Fruit fly (Drosophila melanogaster) whole organism, embryonic: ENCODE results near the gene Ir87a.

Experiments
- BtbVII ChIP-seq: fragments of 200-800 bp; sonication (Bioruptor generic); optimal IDR thresholded peaks from 3 replicates; lab custom pipeline; 2017; ENCODE audit warnings: missing biosample characterization, mild to moderate bottlenecking, missing genetic modification characterization
- Bteb2 ChIP-seq: fragments of 200-800 bp; sonication (Bioruptor generic); optimal IDR thresholded peaks from 2 replicates; lab custom pipeline; 2016; ENCODE audit warnings: missing biosample characterization, missing genetic modification characterization
- CG10267 ChIP-seq: fragments of 200-800 bp; sonication (Bioruptor generic); optimal IDR thresholded peaks from 2 replicates; lab custom pipeline; 2018; ENCODE audit warnings: missing biosample characterization, mild to moderate bottlenecking, missing genetic modification characterization, moderate library complexity
- CG10366 ChIP-seq: fragments of 200-800 bp; sonication (Bioruptor generic); IDR thresholded peaks from 2 replicates; pipeline ENCODE4 v1.3.6; 2022; ENCODE audit warnings: missing biosample characterization, missing genetic modification characterization
- CG10431 ChIP-seq: fragments of 200-800 bp; sonication (Bioruptor generic); optimal IDR thresholded peaks from 3 replicates; lab custom pipeline; 2018; ENCODE audit warnings: missing biosample characterization, mild to moderate bottlenecking, missing genetic modification characterization
- CG11504 ChIP-seq: fragments of 200-800 bp; sonication (Bioruptor generic); optimal IDR thresholded peaks from 3 replicates; lab custom pipeline; 2019; ENCODE audit warnings: missing biosample characterization, mild to moderate bottlenecking, missing genetic modification characterization, moderate library complexity
- CG12391 ChIP-seq: fragments of 200-800 bp; sonication (Bioruptor generic); optimal IDR thresholded peaks from 3 replicates; lab custom pipeline; 2018; ENCODE audit warnings: missing biosample characterization, mild to moderate bottlenecking, missing genetic modification characterization, moderate library complexity
- CG15601 ChIP-seq: fragments of 200-800 bp; sonication (Bioruptor generic); optimal IDR thresholded peaks from 3 replicates; lab custom pipeline; 2019; ENCODE audit warnings: missing biosample characterization, mild to moderate bottlenecking, missing genetic modification characterization, moderate library complexity
- CG15696 ChIP-seq: fragments of 200-800 bp; sonication (Bioruptor generic); optimal IDR thresholded peaks from 2 replicates; lab custom pipeline; 2019; ENCODE audit warnings: missing biosample characterization, mild to moderate bottlenecking, missing genetic modification characterization, moderate library complexity
- CG2129 ChIP-seq: fragments of 200-800 bp; sonication (Bioruptor generic); IDR thresholded peaks from 2 replicates; pipeline ENCODE4 v1.3.6; 2022; ENCODE audit warnings: missing biosample characterization, missing genetic modification characterization; ENCODE audit not compliant: partially characterized antibody
- CG2202 ChIP-seq: fragments of 200-800 bp; sonication (Bioruptor generic); optimal IDR thresholded peaks from 2 replicates; lab custom pipeline; 2018; ENCODE audit warnings: missing biosample characterization, mild to moderate bottlenecking, missing genetic modification characterization
- CG6254 ChIP-seq: fragments of 200-800 bp; sonication (Bioruptor generic); optimal IDR thresholded peaks from 3 replicates; lab custom pipeline; 2017; ENCODE audit warnings: mild to moderate bottlenecking, missing biosample characterization, missing genetic modification reagents, missing genetic modification characterization
- CG7745 ChIP-seq: fragments of 200-800 bp; sonication (Bioruptor generic); optimal IDR thresholded peaks from 2 replicates; lab custom pipeline; 2018; ENCODE audit warnings: missing biosample characterization, mild to moderate bottlenecking, missing genetic modification characterization, moderate library complexity
- CG7839 ChIP-seq: fragments of 200-800 bp; sonication (Bioruptor generic); optimal IDR thresholded peaks from 3 replicates; lab custom pipeline; 2018; ENCODE audit warnings: missing biosample characterization, mild to moderate bottlenecking, missing genetic modification characterization, moderate library complexity
- CG8089 ChIP-seq: fragments of 200-800 bp; sonication (Bioruptor generic); optimal IDR thresholded peaks from 3 replicates; lab custom pipeline; 2016; ENCODE audit warnings: missing biosample characterization, missing genetic modification characterization
- CG8924 ChIP-seq: fragments of 200-800 bp; optimal IDR thresholded peaks from 3 replicates; lab custom pipeline; 2019; ENCODE audit warnings: missing biosample characterization, mild to moderate bottlenecking, missing genetic modification characterization, moderate library complexity
- CG9727 ChIP-seq: fragments of 200-800 bp; sonication (Bioruptor generic); optimal IDR thresholded peaks from 3 replicates; lab custom pipeline; 2017; ENCODE audit warnings: missing biosample characterization, mild to moderate bottlenecking, missing genetic modification characterization
- CG9797 ChIP-seq: fragments of 200-800 bp; sonication (Bioruptor generic); optimal IDR thresholded peaks from 3 replicates; lab custom pipeline; 2018; ENCODE audit warnings: missing biosample characterization, mild to moderate bottlenecking, missing genetic modification characterization
- CoRest ChIP-seq: fragments of 200-800 bp; sonication (Bioruptor generic); optimal IDR thresholded peaks from 3 replicates; lab custom pipeline; 2018; ENCODE audit warnings: missing biosample characterization, mild to moderate bottlenecking, missing genetic modification characterization, moderate library complexity
- D ChIP-seq, 2 experiments: fragments of 200-800 bp in 1 of 2; fragments of >200 bp in 1 of 2; sonication (Bioruptor generic) in 1 of 2; optimal IDR thresholded peaks; 2 replicates in 1 of 2; 3 replicates in 1 of 2; lab custom pipeline; 2017; ENCODE audit warnings: mild to moderate bottlenecking in 1 of 2, missing biosample characterization in 1 of 2, missing genetic modification characterization in 1 of 2, missing genetic modification reagents in 1 of 2
- Dad ChIP-seq: fragments of 200-800 bp; sonication (Bioruptor generic); optimal IDR thresholded peaks from 3 replicates; lab custom pipeline; 2016; ENCODE audit warnings: missing biosample characterization, missing genetic modification characterization
- Dbx ChIP-seq: fragments of 200-800 bp; sonication (Bioruptor generic); IDR thresholded peaks from 3 replicates; pipeline ENCODE4 v1.3.6; 2022; ENCODE audit warnings: missing biosample characterization, missing genetic modification characterization
- Ets65A ChIP-seq: fragments of 200-800 bp; sonication (Bioruptor generic); peaks from one replicate; lab custom pipeline; 2016; ENCODE audit warnings: missing biosample characterization, missing genetic modification characterization
- GATAe ChIP-seq: fragments of 200-800 bp; sonication (Bioruptor generic); conservative IDR thresholded peaks from 2 replicates; pipeline ENCODE4 v1.3.6; 2022; ENCODE audit warnings: missing biosample characterization, missing genetic modification characterization
- Hr51 ChIP-seq, 2 experiments: fragments of 200-800 bp; sonication (Bioruptor generic); optimal IDR thresholded peaks; 2 replicates in 1 of 2; 3 replicates in 1 of 2; lab custom pipeline; 2016 to 2018; ENCODE audit warnings: missing biosample characterization in 2 of 2, missing genetic modification characterization in 2 of 2, mild to moderate bottlenecking in 1 of 2, moderate library complexity in 1 of 2
- Jarid2 ChIP-seq: fragments of 200-800 bp; sonication (Bioruptor generic); optimal IDR thresholded peaks from 3 replicates; lab custom pipeline; 2017; ENCODE audit warnings: mild to moderate bottlenecking, missing biosample characterization, missing genetic modification reagents, missing genetic modification characterization
- Nf-YA ChIP-seq: fragments of 200-800 bp; sonication (Bioruptor generic); IDR thresholded peaks from 2 replicates; pipeline ENCODE4 v1.3.6; 2022; ENCODE audit warnings: missing biosample characterization, missing genetic modification characterization
- Poxn ChIP-seq: fragments of 200-800 bp; sonication (Bioruptor generic); IDR thresholded peaks from 2 replicates; pipeline ENCODE4 v1.3.6; 2022; ENCODE audit warnings: missing biosample characterization, missing genetic modification characterization
- Six4 ChIP-seq: fragments of 200-800 bp; sonication (Bioruptor generic); optimal IDR thresholded peaks from 2 replicates; lab custom pipeline; 2016; ENCODE audit warnings: missing biosample characterization, missing genetic modification characterization
- chif ChIP-seq, 2 experiments: fragments of 200-800 bp; sonication (Bioruptor generic); optimal IDR thresholded peaks; 3 replicates each; lab custom pipeline; 2016; ENCODE audit warnings: missing biosample characterization in 2 of 2, missing genetic modification characterization in 2 of 2
- croc ChIP-seq: fragments of 200-800 bp; sonication (Bioruptor generic); conservative IDR thresholded peaks from 3 replicates; pipeline ENCODE4 v1.3.6; 2022; ENCODE audit warnings: missing biosample characterization, missing genetic modification characterization
- crp ChIP-seq, 2 experiments: fragments of 200-800 bp; sonication (Bioruptor generic); optimal IDR thresholded peaks; 2 replicates in 1 of 2; 3 replicates in 1 of 2; lab custom pipeline; 2017; ENCODE audit warnings: missing biosample characterization in 2 of 2, missing genetic modification characterization in 2 of 2, mild to moderate bottlenecking in 1 of 2, moderate library complexity in 1 of 2
- cwo ChIP-seq: fragments of 200-800 bp; sonication (Bioruptor generic); optimal IDR thresholded peaks from 3 replicates; lab custom pipeline; 2017; ENCODE audit warnings: missing biosample characterization, missing genetic modification characterization, mild to moderate bottlenecking, moderate library complexity, missing genetic modification reagents
- dan ChIP-seq: fragments of 200-800 bp; sonication (Bioruptor generic); IDR thresholded peaks from 2 replicates; pipeline ENCODE4 v1.3.6; 2022; ENCODE audit warnings: missing biosample characterization, missing genetic modification characterization
- dmrt11E ChIP-seq: fragments of 200-800 bp; sonication (Bioruptor generic); optimal IDR thresholded peaks from 3 replicates; lab custom pipeline; 2018; ENCODE audit warnings: missing biosample characterization, mild to moderate bottlenecking, missing genetic modification characterization, moderate library complexity
- gfzf ChIP-seq: fragments of 200-800 bp; sonication (Bioruptor generic); optimal IDR thresholded peaks from 2 replicates; lab custom pipeline; 2016; ENCODE audit warnings: missing biosample characterization, mild to moderate bottlenecking, missing genetic modification characterization, moderate library complexity
- gsb-n ChIP-seq: fragments of 200-800 bp; sonication (Bioruptor generic); optimal IDR thresholded peaks from 3 replicates; lab custom pipeline; 2018; ENCODE audit warnings: missing biosample characterization, mild to moderate bottlenecking, missing genetic modification characterization
- hb ChIP-seq: fragments of 200-800 bp; sonication (Bioruptor generic); IDR thresholded peaks from 3 replicates; pipeline ENCODE4 v1.3.6; 2022; ENCODE audit warnings: missing biosample characterization, missing genetic modification characterization; ENCODE audit not compliant: partially characterized antibody
- ken ChIP-seq: fragments of 200-800 bp; sonication (Bioruptor generic); IDR thresholded peaks from 3 replicates; pipeline ENCODE4 v1.3.6; 2022; ENCODE audit warnings: missing biosample characterization, missing genetic modification characterization
- klu ChIP-seq: fragments of 200-800 bp; sonication (Bioruptor generic); IDR thresholded peaks from 2 replicates; pipeline ENCODE4 v1.3.6; 2022; ENCODE audit warnings: missing biosample characterization, missing genetic modification characterization
- nau ChIP-seq: fragments of 200-800 bp; sonication (Bioruptor generic); optimal IDR thresholded peaks from 3 replicates; lab custom pipeline; 2017; ENCODE audit warnings: missing biosample characterization, mild to moderate bottlenecking, missing genetic modification characterization, missing genetic modification reagents
- row ChIP-seq: fragments of 200-800 bp; sonication (Bioruptor generic); IDR thresholded peaks from 3 replicates; pipeline ENCODE4 v1.3.6; 2022; ENCODE audit warnings: missing biosample characterization, missing genetic modification characterization
- sc ChIP-seq, 3 experiments: fragments of >200 bp in 2 of 3; fragments of 200-800 bp in 1 of 3; sonication (Bioruptor generic) in 1 of 3; optimal IDR thresholded peaks; 2 replicates in 2 of 3; 3 replicates in 1 of 3; lab custom pipeline; 2017; ENCODE audit warnings: mild to moderate bottlenecking in 1 of 3, missing biosample characterization in 1 of 3, missing genetic modification characterization in 1 of 3, missing genetic modification reagents in 1 of 3
- stwl ChIP-seq: fragments of 200-800 bp; sonication (Bioruptor generic); optimal IDR thresholded peaks from 3 replicates; lab custom pipeline; 2018; ENCODE audit warnings: missing biosample characterization, mild to moderate bottlenecking, missing genetic modification characterization, moderate library complexity
- tll ChIP-seq, 2 experiments: fragments of 200-800 bp in 1 of 2; fragments of >200 bp in 1 of 2; sonication (Bioruptor generic) in 1 of 2; optimal IDR thresholded peaks; 2 replicates each; lab custom pipeline; 2017 to 2019; ENCODE audit warnings: missing biosample characterization in 2 of 2, missing genetic modification characterization in 2 of 2, mild to moderate bottlenecking in 1 of 2, moderate library complexity in 1 of 2
- ttk ChIP-seq: fragments of 200-800 bp; sonication (Bioruptor generic); IDR thresholded peaks from 2 replicates; pipeline ENCODE4 v2.1.2; 2022; ENCODE audit warnings: missing biosample characterization, missing genetic modification characterization
- twi ChIP-seq: fragments of 200-800 bp; optimal IDR thresholded peaks from 2 replicates; lab custom pipeline; 2019; ENCODE audit warnings: missing biosample characterization, mild to moderate bottlenecking, missing genetic modification characterization, moderate library complexity

Gene Ir87a

DNA sequence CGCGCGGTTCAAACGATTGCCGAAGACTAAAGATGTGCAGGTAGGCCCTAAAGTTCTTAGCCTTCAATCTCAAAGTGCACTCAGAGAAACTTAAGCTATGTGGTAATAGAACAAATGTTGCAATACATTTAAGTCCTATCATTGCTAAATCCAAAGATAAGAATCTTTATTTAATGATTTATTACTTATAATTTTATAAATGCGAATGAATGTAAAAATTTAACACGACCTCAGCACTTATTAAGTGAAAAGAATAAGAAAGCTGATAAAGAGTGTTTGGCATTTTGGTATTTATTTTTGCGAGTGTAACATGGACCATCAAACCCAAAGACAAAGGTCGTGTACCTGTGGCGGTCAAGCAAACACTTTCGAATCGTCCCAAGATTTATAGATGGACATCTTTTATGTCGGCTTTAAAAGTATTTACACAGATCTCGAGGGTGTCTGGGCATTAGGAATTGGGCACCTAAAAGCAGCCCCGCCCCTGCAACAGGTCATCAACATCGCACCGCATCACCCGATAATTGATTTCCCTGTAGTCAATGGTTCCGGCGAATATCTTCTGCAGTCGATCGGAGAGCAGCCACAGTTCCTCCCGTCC is 15.1 kb upstream of the Ir87a start, which contains the start of gene yellow-e3 (continued):
- TF ChIP-seq CG2129 (GFP tag; lab: Robert Waterston, UW), result no peak
- 0 out of 3 replicates have a peak, but pooled peaks have one; percentile 23 for TF ChIP-seq croc
- no peak for TF ChIP-seq ttk
- TF ChIP-seq GATAe (GFP tag; lab: Robert Waterston, UW), result no peak
- TF ChIP-seq crp (GFP tag; optimal IDR thresholded peaks at IDR 0.05; lab: Kevin White, UChicago), result no peak
- peak; percentile 24 for TF ChIP-seq CG15601 (tag; lab: Kevin White, UChicago)
- TF ChIP-seq CG7745 (tag; lab: Kevin White, UChicago), result peak; percentile 13
- TF ChIP-seq row, result peak; percentile 53
- TF ChIP-seq sc (optimal IDR thresholded peaks at IDR 0.05; lab: Kevin White, UChicago), result no peak
- TF ChIP-seq sc (GFP tag; optimal IDR thresholded peaks at IDR 0.05; lab: Kevin White, UChicago), result peak; percentile 5
- no peak for TF ChIP-seq Ets65A (GFP tag; lab: Kevin White, UChicago)
- TF ChIP-seq Poxn (GFP tag; lab: Robert Waterston, UW), result no peak
- TF ChIP-seq Nf-YA (GFP tag; lab: Robert Waterston, UW), result no peak
- TF ChIP-seq cwo (GFP tag; lab: Kevin White, UChicago), result no peak
- peak; percentile 25 for TF ChIP-seq CoRest (tag; lab: Kevin White, UChicago)
- no peak for TF ChIP-seq Dbx (GFP tag; lab: Robert Waterston, UW)
- peak; percentile 25 for TF ChIP-seq twi (tag; lab: Kevin White, UChicago)
- no peak for TF ChIP-seq hb (GFP tag; lab: Robert Waterston, UW)
- TF ChIP-seq gsb-n (tag; lab: Kevin White, UChicago), result peak; percentile 39
- TF ChIP-seq nau, result no peak
- no peak for TF ChIP-seq CG10431
- TF ChIP-seq CG15696, result peak; percentile 90
- no peak for TF ChIP-seq CG9797 (GFP tag; lab: Kevin White, UChicago)
- peak in 1 of 2 experiments; percentile 75 for TF ChIP-seq tll (GFP tag; optimal IDR thresholded peaks at IDR 0.05; lab: Kevin White, UChicago)
- no peak for TF ChIP-seq ken (GFP tag; lab: Robert Waterston, UW)
- TF ChIP-seq CG10267 (tag; lab: Kevin White, UChicago), result peak; percentile 71
- TF ChIP-seq BtbVII (GFP tag; lab: Kevin White, UChicago), result no peak
- no peak for TF ChIP-seq D (optimal IDR thresholded peaks at IDR 0.05; lab: Kevin White, UChicago)
- peak; percentile 7 for TF ChIP-seq D (GFP tag; optimal IDR thresholded peaks at IDR 0.05; lab: Kevin White, UChicago)
- no peak for TF ChIP-seq CG8089
- TF ChIP-seq CG9727, result peak; percentile 75
- TF ChIP-seq CG10366, result no peak
- peak; percentile 6 for TF ChIP-seq CG11504 (tag; lab: Kevin White, UChicago)
- peak; percentile 14 for TF ChIP-seq CG7839
- no peak for TF ChIP-seq Dad (GFP tag; lab: Kevin White, UChicago)
- TF ChIP-seq CG2202 (tag; lab: Kevin White, UChicago), result peak; percentile 38
- TF ChIP-seq Hr51 (GFP tag; optimal IDR thresholded peaks at IDR 0.05; lab: Kevin White, UChicago), result no peak
- no peak for TF ChIP-seq Six4 (GFP tag; lab: Kevin White, UChicago)
- TF ChIP-seq stwl (tag; lab: Kevin White, UChicago), result peak; percentile 11
- peak; percentile 48 for TF ChIP-seq CG12391 (tag; lab: Kevin White, UChicago)
- peak; percentile 87 for TF ChIP-seq dmrt11E
- no peak for TF ChIP-seq chif (GFP tag; optimal IDR thresholded peaks at IDR 0.05; lab: Kevin White, UChicago)
- TF ChIP-seq dan (GFP tag; lab: Robert Waterston, UW), result no peak
- TF ChIP-seq gfzf, result no peak
- TF ChIP-seq klu (GFP tag; lab: Robert Waterston, UW), result no peak
- peak; percentile 37 for TF ChIP-seq CG6254 (GFP tag; lab: Kevin White, UChicago)
- TF ChIP-seq Jarid2 (GFP tag; lab: Kevin White, UChicago), result no peak
- TF ChIP-seq CG8924, result peak; percentile 64
- no peak for TF ChIP-seq Bteb2
